Worm (Caenorhabditis elegans) whole organism, L2 larva: ENCODE data around the gene Y32B12A.5.

Source experiments
- C34F6.9 ChIP-seq: fragments of 150-350 bp; optimal IDR thresholded peaks from 2 replicates; lab custom pipeline; 2014; ENCODE audit warnings: missing biosample characterization, missing genetic modification characterization
- F13H6.1 ChIP-seq: sonication (generic microtip); optimal IDR thresholded peaks from 2 replicates; lab custom pipeline; 2016; ENCODE audit warnings: missing genetic modification characterization, missing compliant biosample characterization
- R02D3.7 ChIP-seq: fragments of 150-350 bp; optimal IDR thresholded peaks from 2 replicates; lab custom pipeline; 2014; ENCODE audit warnings: missing biosample characterization, missing genetic modification characterization
- Y55F3AM.14 ChIP-seq: fragments of 200-800 bp; sonication (Bioruptor generic); optimal IDR thresholded peaks from 2 replicates; lab custom pipeline; 2018; ENCODE audit warnings: mild to moderate bottlenecking, missing genetic modification characterization, missing compliant biosample characterization
- ZK546.5 ChIP-seq: sonication (generic microtip); optimal IDR thresholded peaks from 2 replicates; lab custom pipeline; 2017; ENCODE audit warnings: missing biosample characterization, missing genetic modification characterization
- alr-1 ChIP-seq: fragments of 150-350 bp; optimal IDR thresholded peaks from 2 replicates; lab custom pipeline; 2014; ENCODE audit warnings: missing biosample characterization, missing genetic modification characterization
- aly-2 ChIP-seq: fragments of 150-350 bp; optimal IDR thresholded peaks from 2 replicates; lab custom pipeline; 2014; ENCODE audit warnings: missing biosample characterization, missing genetic modification characterization
- ama-1 ChIP-seq: fragments of 150-350 bp; optimal IDR thresholded peaks from 2 replicates; lab custom pipeline; 2018; ENCODE audit warnings: inconsistent platforms
- blmp-1 ChIP-seq: sonication (generic microtip); optimal IDR thresholded peaks from 2 replicates; lab custom pipeline; 2017; ENCODE audit warnings: missing genetic modification characterization, mild to moderate bottlenecking, missing compliant biosample characterization, antibody characterized with exemption, moderate library complexity; ENCODE audit not compliant: insufficient read depth
- ceh-16 ChIP-seq: fragments of 150-350 bp; optimal IDR thresholded peaks from 2 replicates; lab custom pipeline; 2014; ENCODE audit warnings: missing biosample characterization, missing genetic modification characterization
- ceh-82 ChIP-seq: fragments of 150-350 bp; optimal IDR thresholded peaks from 2 replicates; lab custom pipeline; 2014; ENCODE audit warnings: missing biosample characterization, missing genetic modification characterization
- dmd-4 ChIP-seq: sonication (generic microtip); optimal IDR thresholded peaks from 2 replicates; lab custom pipeline; 2017; ENCODE audit warnings: missing biosample characterization, missing genetic modification characterization
- egl-27 ChIP-seq: sonication (generic microtip); optimal IDR thresholded peaks from 3 replicates; lab custom pipeline; 2017; ENCODE audit warnings: missing biosample characterization, missing genetic modification reagents, missing genetic modification characterization
- elt-1 ChIP-seq: fragments of 150-350 bp; optimal IDR thresholded peaks from 2 replicates; lab custom pipeline; 2014; ENCODE audit warnings: missing biosample characterization, missing genetic modification characterization
- elt-3 ChIP-seq: sonication (generic microtip); optimal IDR thresholded peaks from 2 replicates; lab custom pipeline; 2017; ENCODE audit warnings: missing biosample characterization, missing genetic modification characterization
- fos-1 ChIP-seq: fragments of 150-350 bp; optimal IDR thresholded peaks from 2 replicates; lab custom pipeline; 2014; ENCODE audit warnings: missing biosample characterization, missing genetic modification characterization
- gmeb-1 ChIP-seq: fragments of 150-350 bp; optimal IDR thresholded peaks from 2 replicates; lab custom pipeline; 2014; ENCODE audit warnings: missing biosample characterization, missing genetic modification characterization
- lin-11 ChIP-seq: fragments of 150-350 bp; sonication (generic microtip); optimal IDR thresholded peaks from 2 replicates; lab custom pipeline; 2014; ENCODE audit warnings: missing biosample characterization, missing genetic modification characterization, inconsistent platforms, mixed read lengths
- lin-13 ChIP-seq: fragments of 150-350 bp; optimal IDR thresholded peaks from 2 replicates; lab custom pipeline; 2014; ENCODE audit warnings: missing biosample characterization, missing genetic modification reagents, missing genetic modification characterization
- lin-39 ChIP-seq: fragments of 150-350 bp; optimal IDR thresholded peaks from 2 replicates; lab custom pipeline; 2014; ENCODE audit warnings: missing biosample characterization, missing genetic modification reagents, missing genetic modification characterization
- lsy-2 ChIP-seq, 2 experiments: fragments of 150-350 bp in 1 of 2; sonication (generic microtip) in 1 of 2; optimal IDR thresholded peaks; 2 replicates each; lab custom pipeline; 2014 to 2017; ENCODE audit warnings: missing biosample characterization in 2 of 2, missing genetic modification characterization in 2 of 2
- mab-5 ChIP-seq: fragments of 150-350 bp; optimal IDR thresholded peaks from 2 replicates; lab custom pipeline; 2014; ENCODE audit warnings: missing biosample characterization, missing genetic modification characterization
- mbf-1 ChIP-seq: sonication (generic microtip); optimal IDR thresholded peaks from 2 replicates; lab custom pipeline; 2017; ENCODE audit warnings: missing biosample characterization, missing genetic modification characterization
- nhr-10 ChIP-seq: sonication (generic microtip); optimal IDR thresholded peaks from 2 replicates; lab custom pipeline; 2017; ENCODE audit warnings: missing biosample characterization, missing genetic modification characterization
- nhr-11 ChIP-seq: fragments of 150-350 bp; optimal IDR thresholded peaks from 2 replicates; lab custom pipeline; 2014; ENCODE audit warnings: missing biosample characterization, missing genetic modification characterization
- nhr-12 ChIP-seq: fragments of 150-350 bp; optimal IDR thresholded peaks from 2 replicates; lab custom pipeline; 2014; ENCODE audit warnings: missing biosample characterization, missing genetic modification characterization
- nhr-129 ChIP-seq: fragments of 150-350 bp; optimal IDR thresholded peaks from 2 replicates; lab custom pipeline; 2014; ENCODE audit warnings: missing biosample characterization, missing genetic modification characterization
- nhr-21 ChIP-seq: fragments of 150-350 bp; optimal IDR thresholded peaks from 2 replicates; lab custom pipeline; 2014; ENCODE audit warnings: missing biosample characterization, missing genetic modification characterization
- nhr-237 ChIP-seq: fragments of 150-350 bp; optimal IDR thresholded peaks from 2 replicates; lab custom pipeline; 2014; ENCODE audit warnings: missing biosample characterization, missing genetic modification characterization
- nhr-25 ChIP-seq: fragments of 150-350 bp; sonication (generic microtip); optimal IDR thresholded peaks from 3 replicates; lab custom pipeline; 2014; ENCODE audit warnings: missing biosample characterization, missing genetic modification characterization
- nhr-6 ChIP-seq: fragments of 150-350 bp; optimal IDR thresholded peaks from 2 replicates; lab custom pipeline; 2014; ENCODE audit warnings: missing biosample characterization, missing genetic modification characterization
- peb-1 ChIP-seq: fragments of 150-350 bp; optimal IDR thresholded peaks from 2 replicates; lab custom pipeline; 2014; ENCODE audit warnings: missing biosample characterization, missing genetic modification characterization
- sem-4 ChIP-seq: fragments of 150-350 bp; optimal IDR thresholded peaks from 2 replicates; lab custom pipeline; 2014; ENCODE audit warnings: missing biosample characterization, missing genetic modification reagents, missing genetic modification characterization
- skn-1 ChIP-seq: sonication (generic microtip); optimal IDR thresholded peaks from 2 replicates; lab custom pipeline; 2017; ENCODE audit warnings: missing biosample characterization, missing genetic modification characterization
- sma-9 ChIP-seq, 2 experiments: fragments of 150-350 bp in 1 of 2; sonication (generic microtip) in 1 of 2; optimal IDR thresholded peaks; 2 replicates each; lab custom pipeline; 2014 to 2016; ENCODE audit warnings: missing genetic modification characterization in 2 of 2, mild to moderate bottlenecking in 1 of 2, missing biosample characterization in 1 of 2, missing compliant biosample characterization in 1 of 2, missing genetic modification reagents in 1 of 2, moderate library complexity in 1 of 2
- snpc-4 ChIP-seq: fragments of 150-350 bp; optimal IDR thresholded peaks from 2 replicates; lab custom pipeline; 2014; ENCODE audit warnings: missing biosample characterization, missing genetic modification characterization
- unc-39 ChIP-seq: fragments of 150-350 bp; optimal IDR thresholded peaks from 2 replicates; lab custom pipeline; 2014; ENCODE audit warnings: missing biosample characterization, missing genetic modification characterization
- unc-55 ChIP-seq: fragments of 150-350 bp; sonication (generic microtip); optimal IDR thresholded peaks from 3 replicates; lab custom pipeline; 2014; ENCODE audit warnings: missing biosample characterization, missing genetic modification reagents, missing genetic modification characterization
- unc-62 ChIP-seq: fragments of 150-350 bp; optimal IDR thresholded peaks from 2 replicates; lab custom pipeline; 2014; ENCODE audit warnings: missing biosample characterization, missing genetic modification reagents, missing genetic modification characterization
- zag-1 ChIP-seq: fragments of 150-350 bp; optimal IDR thresholded peaks from 2 replicates; lab custom pipeline; 2014; ENCODE audit warnings: missing biosample characterization, missing genetic modification characterization
- ztf-1 ChIP-seq: fragments of 200-800 bp; sonication (Bioruptor generic); conservative IDR thresholded peaks from 2 replicates; pipeline ENCODE4 v1.3.6; 2022; ENCODE audit warnings: missing genetic modification characterization, missing compliant biosample characterization
- ztf-11 ChIP-seq: sonication (generic microtip); optimal IDR thresholded peaks from 2 replicates; lab custom pipeline; 2017; ENCODE audit warnings: missing biosample characterization, missing genetic modification characterization
- ztf-4 ChIP-seq: fragments of 150-350 bp; optimal IDR thresholded peaks from 2 replicates; lab custom pipeline; 2014; ENCODE audit warnings: missing biosample characterization, missing genetic modification characterization

Gene Y32B12A.5

DNA sequence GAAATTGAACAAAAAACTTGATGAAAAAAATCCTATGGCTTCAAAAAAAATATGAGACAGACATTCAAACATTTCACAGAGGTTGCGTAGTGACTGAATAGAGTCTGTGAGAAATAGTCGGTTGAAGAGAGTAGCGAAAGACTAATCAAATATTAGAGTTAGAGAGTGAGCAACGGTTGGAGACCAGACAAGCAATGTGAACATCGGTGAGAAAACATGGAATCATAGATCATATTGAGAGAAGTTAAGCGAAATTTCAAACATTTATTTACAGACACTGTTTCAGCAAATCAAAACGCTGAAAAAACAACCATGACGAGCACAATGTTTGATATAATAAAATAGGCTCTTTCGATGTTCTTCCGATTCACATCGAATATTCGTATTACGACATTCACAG lies 19.3 kb upstream of the Y32B12A.5 start:
- TF ChIP-seq elt-3 (tag; lab: Kevin White, UChicago) (no peak), sma-9 (GFP tag; optimal IDR thresholded peaks at IDR 0.05; lab: Kevin White, UChicago) (peak; percentile 25), sma-9 (tag; optimal IDR thresholded peaks at IDR 0.05; lab: Kevin White, UChicago) (no peak), gmeb-1 (tag; lab: Kevin White, UChicago) (no peak), Y55F3AM.14 (no peak), nhr-6 (tag; lab: Kevin White, UChicago) (no peak)

DNA sequence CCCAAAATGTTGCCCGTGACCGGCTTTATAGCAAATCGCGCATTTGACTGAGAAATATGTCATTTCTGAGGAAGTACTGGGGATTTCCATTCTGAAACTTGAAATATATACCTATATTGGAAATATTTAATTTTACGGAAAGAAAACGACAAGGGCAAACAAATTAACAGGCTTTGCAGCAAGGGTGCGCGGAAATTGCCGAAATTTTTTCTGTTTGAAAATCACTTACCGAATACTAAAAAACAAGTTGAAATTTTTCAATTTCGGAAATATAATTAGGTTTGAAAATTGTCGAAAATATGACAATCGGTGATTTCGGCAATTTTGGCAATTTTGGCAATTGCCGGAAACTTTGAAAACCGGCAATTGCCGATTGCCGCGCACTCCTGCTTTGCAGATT lies 18.5 kb upstream of the Y32B12A.5 start, which contains the start of gene nhr-54:
TSS of gene nhr-54 (minus strand) at position 101 of the 400 bp plus-strand sequence.
- no peak for TF ChIP-seq lin-11
- no peak for TF ChIP-seq snpc-4 (tag; lab: Kevin White, UChicago)
- TF ChIP-seq nhr-10 (tag; lab: Kevin White, UChicago) = no peak
- no peak for TF ChIP-seq peb-1
- no peak for TF ChIP-seq lsy-2 (tag; optimal IDR thresholded peaks at IDR 0.05; lab: Kevin White, UChicago)
- TF ChIP-seq ztf-11 (tag; lab: Kevin White, UChicago) = no peak
- no peak for TF ChIP-seq fos-1
- TF ChIP-seq alr-1 (tag; lab: Kevin White, UChicago) = no peak
- TF ChIP-seq R02D3.7 (tag; lab: Kevin White, UChicago) = no peak
- TF ChIP-seq nhr-12 (tag; lab: Kevin White, UChicago) = no peak
- no peak for TF ChIP-seq nhr-11
- no peak for TF ChIP-seq unc-39 (tag; lab: Kevin White, UChicago)

DNA sequence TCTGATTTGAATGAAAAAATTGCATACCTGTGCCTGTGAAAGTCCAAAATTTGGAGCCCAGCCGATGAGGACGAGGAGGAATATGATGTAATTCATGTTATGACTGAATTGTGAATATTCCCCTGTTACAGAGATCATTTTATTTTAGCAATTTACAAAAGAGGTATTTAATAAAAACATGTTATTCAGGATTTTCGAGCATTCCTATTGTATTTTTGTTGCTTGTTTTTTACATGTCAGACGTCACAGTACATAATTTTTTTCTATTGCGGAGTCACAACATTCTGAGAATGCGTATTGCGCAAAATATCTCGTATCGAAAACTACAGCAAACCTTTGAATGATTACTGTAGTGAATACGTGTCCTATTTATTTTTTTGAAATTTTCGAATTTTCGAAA lies 15.8 kb upstream of the Y32B12A.5 start, which contains the start of gene F36D3.14:
TSS of gene F36D3.14 (minus strand) at position 101 of the 400 bp plus-strand sequence.
- no peak for TF ChIP-seq ceh-82 (tag; lab: Kevin White, UChicago)
- TF ChIP-seq lin-11 = no peak
- no peak for TF ChIP-seq F13H6.1 (tag; lab: Kevin White, UChicago)
- TF ChIP-seq gmeb-1 (tag; lab: Kevin White, UChicago) = no peak
- no peak for TF ChIP-seq aly-2 (tag; lab: Kevin White, UChicago)
- TF ChIP-seq nhr-21 (tag; lab: Kevin White, UChicago) = no peak
- TF ChIP-seq ztf-1 (GFP tag; lab: Robert Waterston, UW) = no peak
- no peak for TF ChIP-seq sma-9 (GFP tag; optimal IDR thresholded peaks at IDR 0.05; lab: Kevin White, UChicago)
- TF ChIP-seq sma-9 (tag; optimal IDR thresholded peaks at IDR 0.05; lab: Kevin White, UChicago) = no peak
- TF ChIP-seq ama-1 (lab: Kevin White, UChicago) = no peak
- TF ChIP-seq alr-1 (tag; lab: Kevin White, UChicago) = no peak
- TF ChIP-seq blmp-1 (tag; lab: Kevin White, UChicago) = no peak
- no peak for TF ChIP-seq R02D3.7 (tag; lab: Kevin White, UChicago)
- TF ChIP-seq lin-13 (GFP tag; lab: Kevin White, UChicago) = no peak
- TF ChIP-seq lin-39 (tag; lab: Kevin White, UChicago) = no peak
- no peak for TF ChIP-seq zag-1 (tag; lab: Kevin White, UChicago)
- TF ChIP-seq nhr-25 (tag; lab: Kevin White, UChicago) = no peak
- TF ChIP-seq C34F6.9 (tag; lab: Kevin White, UChicago) = no peak
- no peak for TF ChIP-seq elt-1 (tag; lab: Kevin White, UChicago)

DNA sequence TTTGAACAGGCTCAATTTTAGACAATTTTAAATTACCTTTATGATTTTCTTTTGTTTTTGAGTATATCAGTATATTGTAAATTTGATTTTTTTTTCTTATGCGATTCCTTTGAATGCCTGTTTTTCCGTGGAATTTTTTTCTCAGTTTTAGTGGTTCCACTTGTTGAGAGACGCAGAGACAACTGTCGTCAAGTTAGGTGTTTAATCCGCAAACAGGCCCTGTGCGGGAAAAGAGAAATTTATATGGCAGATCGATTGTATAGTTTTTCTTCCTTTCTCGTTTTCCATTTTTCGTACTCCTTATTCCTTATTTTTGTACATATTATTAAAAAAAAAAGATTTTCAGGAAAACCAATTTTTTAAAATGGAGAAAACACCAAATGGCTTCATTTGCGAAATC lies 11.6 kb upstream of the Y32B12A.5 start, which contains the start of gene F36D3.1:
TSS of gene F36D3.1 (plus strand) at position 347 of the 400 bp plus-strand sequence.
- TF ChIP-seq R02D3.7 (tag; lab: Kevin White, UChicago) (no peak), ceh-82 (tag; lab: Kevin White, UChicago) (no peak), elt-1 (tag; lab: Kevin White, UChicago) (no peak), blmp-1 (tag; lab: Kevin White, UChicago) (no peak), lin-11 (no peak), zag-1 (tag; lab: Kevin White, UChicago) (no peak), sma-9 (GFP tag; optimal IDR thresholded peaks at IDR 0.05; lab: Kevin White, UChicago) (no peak), sma-9 (tag; optimal IDR thresholded peaks at IDR 0.05; lab: Kevin White, UChicago) (no peak), ZK546.5 (tag; lab: Kevin White, UChicago) (no peak), egl-27 (tag; lab: Kevin White, UChicago) (no peak), C34F6.9 (tag; lab: Kevin White, UChicago) (peak; percentile 43), lsy-2 (tag; optimal IDR thresholded peaks at IDR 0.05; lab: Kevin White, UChicago) (peak; percentile 29 to 73), skn-1 (tag; lab: Kevin White, UChicago) (no peak), nhr-129 (tag; lab: Kevin White, UChicago) (peak; percentile 53), elt-3 (tag; lab: Kevin White, UChicago) (no peak), ztf-1 (GFP tag; lab: Robert Waterston, UW) (no peak), unc-39 (tag; lab: Kevin White, UChicago) (no peak), gmeb-1 (tag; lab: Kevin White, UChicago) (peak; percentile 80), ceh-16 (tag; lab: Kevin White, UChicago) (no peak), snpc-4 (tag; lab: Kevin White, UChicago) (peak; percentile 67), unc-55 (GFP tag; lab: Kevin White, UChicago) (peak; percentile 65), lin-13 (GFP tag; lab: Kevin White, UChicago) (peak; percentile 56), aly-2 (tag; lab: Kevin White, UChicago) (no peak), fos-1 (peak; percentile 15), ama-1 (lab: Kevin White, UChicago) (no peak), nhr-237 (no peak), unc-62 (GFP tag; lab: Kevin White, UChicago) (no peak), ztf-11 (tag; lab: Kevin White, UChicago) (no peak), mbf-1 (tag; lab: Kevin White, UChicago) (no peak), F13H6.1 (tag; lab: Kevin White, UChicago) (no peak), nhr-25 (tag; lab: Kevin White, UChicago) (no peak), dmd-4 (tag; lab: Kevin White, UChicago) (no peak), mab-5 (tag; lab: Kevin White, UChicago) (no peak), sem-4 (tag; lab: Kevin White, UChicago) (peak; percentile 23), nhr-21 (tag; lab: Kevin White, UChicago) (no peak), ztf-4 (tag; lab: Kevin White, UChicago) (no peak), nhr-11 (no peak)
